Fruit fly (Drosophila melanogaster) whole organism, pupa: ENCODE data around the gene CG17196.

ENCODE experiments used
- CG10348 ChIP-seq: fragments of 200-800 bp; sonication (Bioruptor generic); IDR thresholded peaks from 2 replicates; pipeline ENCODE4 v1.3.6; 2022; ENCODE audit warnings: missing biosample characterization, missing genetic modification characterization
- CG12605 ChIP-seq: fragments of 200-800 bp; sonication (Bioruptor generic); IDR thresholded peaks from 2 replicates; pipeline ENCODE4 v1.3.6; 2022; ENCODE audit warnings: missing biosample characterization, missing genetic modification characterization
- CG13204 ChIP-seq: fragments of 200-800 bp; sonication (Bioruptor generic); optimal IDR thresholded peaks from 2 replicates; lab custom pipeline; 2018; ENCODE audit warnings: missing biosample characterization, mild to moderate bottlenecking, missing genetic modification characterization, moderate library complexity
- CG14655 ChIP-seq: fragments of 200-800 bp; sonication (Bioruptor generic); optimal IDR thresholded peaks from 3 replicates; lab custom pipeline; 2017; ENCODE audit warnings: mild to moderate bottlenecking, missing biosample characterization, missing genetic modification reagents, missing genetic modification characterization
- CG15710 ChIP-seq: fragments of 200-800 bp; sonication (Bioruptor generic); optimal IDR thresholded peaks from 2 replicates; lab custom pipeline; 2018; ENCODE audit warnings: missing biosample characterization, mild to moderate bottlenecking, missing genetic modification characterization, moderate library complexity
- CG17806 ChIP-seq: fragments of 200-800 bp; sonication (Bioruptor generic); optimal IDR thresholded peaks from 2 replicates; lab custom pipeline; 2018; ENCODE audit warnings: missing biosample characterization, mild to moderate bottlenecking, missing genetic modification characterization, moderate library complexity
- CG32121 ChIP-seq: fragments of 200-800 bp; sonication (Bioruptor generic); IDR thresholded peaks from 2 replicates; pipeline ENCODE4 v1.3.6; 2022; ENCODE audit warnings: missing biosample characterization, missing genetic modification characterization
- CG34367 ChIP-seq: fragments of 200-800 bp; sonication (Bioruptor generic); optimal IDR thresholded peaks from 2 replicates; lab custom pipeline; 2018; ENCODE audit warnings: missing biosample characterization, mild to moderate bottlenecking, missing genetic modification characterization
- CG4496 ChIP-seq: fragments of 200-800 bp; sonication (Bioruptor generic); IDR thresholded peaks from 3 replicates; pipeline ENCODE4 v1.3.6; 2022; ENCODE audit warnings: missing biosample characterization, missing genetic modification characterization
- CG8159 ChIP-seq: fragments of 200-800 bp; sonication (Bioruptor generic); optimal IDR thresholded peaks from 3 replicates; lab custom pipeline; 2018; ENCODE audit warnings: missing biosample characterization, mild to moderate bottlenecking, missing genetic modification characterization, moderate library complexity
- CG8301 ChIP-seq: fragments of 200-800 bp; sonication (Bioruptor generic); optimal IDR thresholded peaks from 2 replicates; lab custom pipeline; 2018; ENCODE audit warnings: missing biosample characterization, mild to moderate bottlenecking, missing genetic modification characterization
- CG9948 ChIP-seq: fragments of 200-800 bp; sonication (Bioruptor generic); optimal IDR thresholded peaks from 2 replicates; lab custom pipeline; 2018; ENCODE audit warnings: missing biosample characterization, mild to moderate bottlenecking, missing genetic modification characterization, moderate library complexity
- D1 ChIP-seq: fragments of 200-800 bp; sonication (Bioruptor generic); optimal IDR thresholded peaks from 2 replicates; lab custom pipeline; 2018; ENCODE audit warnings: missing biosample characterization, mild to moderate bottlenecking, missing genetic modification characterization, moderate library complexity
- EcR ChIP-seq: fragments of 200-800 bp; sonication (Bioruptor generic); optimal IDR thresholded peaks from 3 replicates; lab custom pipeline; 2019; ENCODE audit warnings: missing biosample characterization, missing genetic modification characterization, mild to moderate bottlenecking, moderate library complexity, missing genetic modification reagents
- Ets98B ChIP-seq: fragments of 200-800 bp; sonication (Bioruptor generic); IDR thresholded peaks from 2 replicates; pipeline ENCODE4 v1.3.6; 2022; ENCODE audit warnings: missing biosample characterization, missing genetic modification characterization
- Pif1A ChIP-seq: fragments of 200-800 bp; sonication (Bioruptor generic); optimal IDR thresholded peaks from 3 replicates; lab custom pipeline; 2016; ENCODE audit warnings: missing biosample characterization, missing genetic modification characterization
- Pif1B ChIP-seq: fragments of 200-800 bp; sonication (Bioruptor generic); optimal IDR thresholded peaks from 3 replicates; lab custom pipeline; 2016; ENCODE audit warnings: missing biosample characterization, missing genetic modification characterization
- Snoo ChIP-seq: fragments of 200-800 bp; sonication (Bioruptor generic); optimal IDR thresholded peaks from 3 replicates; lab custom pipeline; 2017; ENCODE audit warnings: missing biosample characterization, mild to moderate bottlenecking, missing genetic modification characterization, inconsistent platforms
- fd96Ca ChIP-seq: fragments of 200-800 bp; sonication (Bioruptor generic); IDR thresholded peaks from 3 replicates; pipeline ENCODE4 v1.3.6; 2022; ENCODE audit warnings: missing biosample characterization, missing genetic modification characterization
- gl ChIP-seq: fragments of 200-800 bp; sonication (Bioruptor generic); optimal IDR thresholded peaks from 2 replicates; lab custom pipeline; 2018; ENCODE audit warnings: missing biosample characterization, mild to moderate bottlenecking, missing genetic modification characterization
- rn ChIP-seq: fragments of 200-800 bp; sonication (Bioruptor generic); IDR thresholded peaks from 2 replicates; pipeline ENCODE4 v1.3.6; 2022; ENCODE audit warnings: missing biosample characterization, missing genetic modification characterization

Gene CG17196

dm6 chr3R:25790371-25790770, 14.3 kb upstream of the CG17196 start, which contains the start of gene CG31093:
TSS of gene CG31093 (minus strand) at chr3R:25790471.
- TF ChIP-seq CG4496 (GFP tag; lab: Robert Waterston, UW) (no peak), CG32121 (GFP tag; lab: Robert Waterston, UW) (no peak), CG10348 (GFP tag; lab: Robert Waterston, UW) (no peak), CG8301 (tag; lab: Kevin White, UChicago) (no peak), CG14655 (GFP tag; lab: Kevin White, UChicago) (no peak), CG17806 (no peak), Ets98B (GFP tag; lab: Robert Waterston, UW) (no peak), CG34367 (no peak), CG8159 (no peak), CG15710 (tag; lab: Kevin White, UChicago) (no peak), Pif1B (GFP tag; lab: Kevin White, UChicago) (no peak), EcR (GFP tag; lab: Kevin White, UChicago) (no peak), fd96Ca (GFP tag; lab: Robert Waterston, UW) (no peak), Pif1A (no peak), Snoo (tag; lab: Kevin White, UChicago) (no peak), gl (tag; lab: Kevin White, UChicago) (no peak), CG9948 (tag; lab: Kevin White, UChicago) (no peak), CG13204 (no peak), CG12605 (no peak), D1 (no peak)

DNA sequence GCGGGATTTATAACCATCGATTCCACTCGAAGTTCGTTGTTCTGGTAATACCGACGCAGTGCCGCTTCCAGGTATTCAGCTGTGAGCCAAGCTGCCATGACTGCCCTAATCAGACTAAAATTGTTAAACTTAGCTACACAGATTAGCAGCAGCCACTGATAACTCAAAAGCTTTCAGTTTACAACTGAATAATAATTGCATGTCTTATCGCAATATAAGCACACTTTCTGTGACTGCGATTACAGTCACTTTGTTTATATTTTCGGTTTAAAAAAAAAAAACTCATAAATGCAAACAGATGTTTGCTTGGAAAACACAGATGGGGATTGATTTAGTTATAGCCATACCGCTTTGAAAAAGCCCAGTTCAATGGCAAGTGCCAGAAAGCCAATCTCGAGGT, 13.3 kb upstream of the CG17196 start, which contains the start of gene CG31380:
CG31380 (minus strand) TSS at position 101 of the 400 bp plus-strand sequence.
- no peak for TF ChIP-seq D1
- no peak for TF ChIP-seq CG13204
- TF ChIP-seq CG14655 (GFP tag; lab: Kevin White, UChicago) = no peak
- TF ChIP-seq CG9948 (tag; lab: Kevin White, UChicago) = no peak
- TF ChIP-seq CG8301 (tag; lab: Kevin White, UChicago) = no peak
- TF ChIP-seq CG12605 = no peak

- TF ChIP-seq D1 (no peak), EcR (GFP tag; lab: Kevin White, UChicago) (no peak), rn (GFP tag; lab: Robert Waterston, UW) (no peak), CG17806 (no peak), CG15710 (tag; lab: Kevin White, UChicago) (no peak), CG32121 (GFP tag; lab: Robert Waterston, UW) (no peak), Snoo (tag; lab: Kevin White, UChicago) (no peak), Pif1B (GFP tag; lab: Kevin White, UChicago) (no peak), CG8301 (tag; lab: Kevin White, UChicago) (no peak), Ets98B (GFP tag; lab: Robert Waterston, UW) (no peak), Pif1A (no peak), CG34367 (no peak), CG10348 (GFP tag; lab: Robert Waterston, UW) (no peak), CG12605 (no peak)
Measured at dm6 chr3R:25787198-25787597, 11.2 kb upstream of the CG17196 start, which contains the start of gene CG4960. TSS of gene CG4960 (minus strand) at chr3R:25787298.

- no peak for TF ChIP-seq CG4496 (GFP tag; lab: Robert Waterston, UW)
- no peak for TF ChIP-seq Pif1B (GFP tag; lab: Kevin White, UChicago)
- no peak for TF ChIP-seq CG8301 (tag; lab: Kevin White, UChicago)
- TF ChIP-seq CG32121 (GFP tag; lab: Robert Waterston, UW) = no peak
- no peak for TF ChIP-seq CG14655 (GFP tag; lab: Kevin White, UChicago)
- no peak for TF ChIP-seq D1
- TF ChIP-seq rn (GFP tag; lab: Robert Waterston, UW) = no peak
- TF ChIP-seq CG15710 (tag; lab: Kevin White, UChicago) = no peak
- TF ChIP-seq CG10348 (GFP tag; lab: Robert Waterston, UW) = no peak
- no peak for TF ChIP-seq Pif1A
- no peak for TF ChIP-seq CG12605
- TF ChIP-seq Snoo (tag; lab: Kevin White, UChicago) = no peak
- TF ChIP-seq, all 21 proteins: peak for 0
Measured at dm6 chr3R:25782855-25783424, 6.9 kb upstream of the CG17196 start.

DNA sequence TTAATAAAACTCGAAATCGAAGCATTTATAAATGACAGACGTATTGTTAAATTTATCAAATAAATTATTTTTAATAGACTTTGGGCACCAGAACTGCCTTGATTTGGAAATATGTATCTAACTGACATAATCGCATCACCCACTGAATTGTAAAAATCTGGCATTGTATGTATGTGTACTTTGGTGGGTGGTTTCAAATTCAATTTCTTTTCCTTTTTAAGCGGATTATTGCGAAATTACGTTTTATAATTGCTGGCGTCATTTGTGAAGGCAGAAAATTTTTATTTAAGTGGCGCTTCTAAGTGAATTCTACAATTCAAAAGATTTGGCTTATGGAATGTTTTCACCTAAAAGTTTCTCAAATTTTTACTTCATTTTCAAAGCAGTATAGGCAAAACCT, 2.2 kb upstream of the CG17196 start, which contains the start of gene CG4956:
CG4956 (minus strand) TSS at position 101 of the 400 bp plus-strand sequence.
- no peak for TF ChIP-seq CG12605
- TF ChIP-seq CG8159 = no peak
- TF ChIP-seq CG34367 = no peak
- TF ChIP-seq CG9948 (tag; lab: Kevin White, UChicago) = no peak
- no peak for TF ChIP-seq CG17806
- no peak for TF ChIP-seq EcR (GFP tag; lab: Kevin White, UChicago)
- TF ChIP-seq Ets98B (GFP tag; lab: Robert Waterston, UW) = no peak
- TF ChIP-seq Snoo (tag; lab: Kevin White, UChicago) = no peak

dm6 chr3R:25777098-25777497, 1.1 kb upstream of the CG17196 start, which contains the start of gene CG17195:
TSS of gene CG17195 (minus strand) at chr3R:25777198.
- no peak for TF ChIP-seq CG8159
- no peak for TF ChIP-seq Snoo (tag; lab: Kevin White, UChicago)
- no peak for TF ChIP-seq Pif1B (GFP tag; lab: Kevin White, UChicago)
- no peak for TF ChIP-seq D1
- TF ChIP-seq Ets98B (GFP tag; lab: Robert Waterston, UW) = no peak
- TF ChIP-seq gl (tag; lab: Kevin White, UChicago) = no peak
- no peak for TF ChIP-seq CG4496 (GFP tag; lab: Robert Waterston, UW)
- TF ChIP-seq CG17806 = no peak
- no peak for TF ChIP-seq Pif1A
- TF ChIP-seq CG8301 (tag; lab: Kevin White, UChicago) = no peak
- no peak for TF ChIP-seq rn (GFP tag; lab: Robert Waterston, UW)
- no peak for TF ChIP-seq EcR (GFP tag; lab: Kevin White, UChicago)
- TF ChIP-seq CG10348 (GFP tag; lab: Robert Waterston, UW) = no peak
- no peak for TF ChIP-seq CG13204
- no peak for TF ChIP-seq CG15710 (tag; lab: Kevin White, UChicago)
- TF ChIP-seq fd96Ca (GFP tag; lab: Robert Waterston, UW) = no peak
- TF ChIP-seq CG9948 (tag; lab: Kevin White, UChicago) = no peak
- TF ChIP-seq CG32121 (GFP tag; lab: Robert Waterston, UW) = no peak
